Fruit fly (Drosophila melanogaster) whole organism, embryonic: ENCODE results near the gene CG6420.

Experiments used
- Abd-B ChIP-seq: fragments of 200-800 bp; sonication (Bioruptor generic); optimal IDR thresholded peaks from 2 replicates; lab custom pipeline; 2018; ENCODE audit warnings: missing biosample characterization, mild to moderate bottlenecking, missing genetic modification characterization, moderate library complexity
- Antp ChIP-seq: fragments of 200-800 bp; sonication (Bioruptor generic); optimal IDR thresholded peaks from 3 replicates; lab custom pipeline; 2016; ENCODE audit warnings: missing biosample characterization, missing genetic modification characterization
- CG10274 ChIP-seq: fragments of 200-800 bp; sonication (Bioruptor generic); optimal IDR thresholded peaks from 3 replicates; lab custom pipeline; 2017; ENCODE audit warnings: missing biosample characterization, mild to moderate bottlenecking, missing genetic modification characterization
- CG12155 ChIP-seq: fragments of 200-800 bp; sonication (Bioruptor generic); optimal IDR thresholded peaks from 3 replicates; lab custom pipeline; 2016; ENCODE audit warnings: missing biosample characterization, missing genetic modification characterization
- CG12659 ChIP-seq: fragments of 200-800 bp; sonication (Bioruptor generic); optimal IDR thresholded peaks from 3 replicates; lab custom pipeline; 2017; ENCODE audit warnings: mild to moderate bottlenecking, missing biosample characterization, missing genetic modification reagents, missing genetic modification characterization
- CG12744 ChIP-seq: fragments of 200-800 bp; sonication (Bioruptor generic); optimal IDR thresholded peaks from 2 replicates; lab custom pipeline; 2016; ENCODE audit warnings: missing biosample characterization, missing genetic modification characterization
- CG13287 ChIP-seq: fragments of 200-800 bp; sonication (Bioruptor generic); IDR thresholded peaks from 2 replicates; pipeline ENCODE4 v1.3.6; 2022; ENCODE audit warnings: missing biosample characterization, missing genetic modification characterization; ENCODE audit not compliant: partially characterized antibody
- CG14050 ChIP-seq: fragments of 200-800 bp; sonication (Bioruptor generic); IDR thresholded peaks from 3 replicates; pipeline ENCODE4 v1.3.6; 2022; ENCODE audit warnings: missing biosample characterization, missing genetic modification characterization
- CG14667 ChIP-seq: fragments of 200-800 bp; sonication (Bioruptor generic); IDR thresholded peaks from 2 replicates; pipeline ENCODE4 v1.3.6; 2022; ENCODE audit warnings: missing biosample characterization, missing genetic modification characterization
- CG14710 ChIP-seq: fragments of 200-800 bp; sonication (Bioruptor generic); optimal IDR thresholded peaks from 3 replicates; lab custom pipeline; 2019; ENCODE audit warnings: missing biosample characterization, mild to moderate bottlenecking, missing genetic modification characterization, moderate library complexity
- CG15073 ChIP-seq: fragments of 200-800 bp; sonication (Bioruptor generic); optimal IDR thresholded peaks from 2 replicates; lab custom pipeline; 2016; ENCODE audit warnings: missing biosample characterization, missing genetic modification characterization
- CG16779 ChIP-seq: fragments of 200-800 bp; sonication (Bioruptor generic); IDR thresholded peaks from 2 replicates; pipeline ENCODE4 v1.3.6; 2022; ENCODE audit warnings: missing biosample characterization, missing genetic modification characterization
- CG17385 ChIP-seq: fragments of 200-800 bp; sonication (Bioruptor generic); optimal IDR thresholded peaks from 3 replicates; lab custom pipeline; 2018; ENCODE audit warnings: missing biosample characterization, mild to moderate bottlenecking, missing genetic modification characterization
- CG17829 ChIP-seq: fragments of 200-800 bp; optimal IDR thresholded peaks from 2 replicates; lab custom pipeline; 2019; ENCODE audit warnings: missing biosample characterization, mild to moderate bottlenecking, missing genetic modification characterization, moderate library complexity
- CG18599 ChIP-seq: fragments of 200-800 bp; sonication (Bioruptor generic); optimal IDR thresholded peaks from 3 replicates; lab custom pipeline; 2017; ENCODE audit warnings: missing biosample characterization, missing genetic modification characterization, mild to moderate bottlenecking, moderate library complexity, missing genetic modification reagents
- CG2129 ChIP-seq: fragments of 200-800 bp; sonication (Bioruptor generic); IDR thresholded peaks from 2 replicates; pipeline ENCODE4 v1.3.6; 2022; ENCODE audit warnings: missing biosample characterization, missing genetic modification characterization; ENCODE audit not compliant: partially characterized antibody
- CG3726 ChIP-seq: fragments of 200-800 bp; sonication (Bioruptor generic); IDR thresholded peaks from 3 replicates; pipeline ENCODE4, ENCODE4 v1.3.6; 2022; ENCODE audit warnings: missing biosample characterization, missing genetic modification characterization
- CG3838 ChIP-seq: fragments of 200-800 bp; sonication (Bioruptor generic); optimal IDR thresholded peaks from 3 replicates; lab custom pipeline; 2016; ENCODE audit warnings: missing biosample characterization, missing genetic modification characterization
- CG4328 ChIP-seq: fragments of 200-800 bp; sonication (Bioruptor generic); optimal IDR thresholded peaks from 3 replicates; lab custom pipeline; 2017; ENCODE audit warnings: missing biosample characterization, missing genetic modification reagents, missing genetic modification characterization
- CG6689 ChIP-seq: fragments of 200-800 bp; sonication (Bioruptor generic); IDR thresholded peaks from 2 replicates; pipeline ENCODE4 v1.3.6; 2022; ENCODE audit warnings: missing biosample characterization, missing genetic modification characterization
- CG6791 ChIP-seq: fragments of 200-800 bp; sonication (Bioruptor generic); IDR thresholded peaks from 3 replicates; pipeline ENCODE4 v1.3.6; 2022; ENCODE audit warnings: missing biosample characterization, missing genetic modification characterization; ENCODE audit not compliant: partially characterized antibody
- CG7839 ChIP-seq: fragments of 200-800 bp; sonication (Bioruptor generic); optimal IDR thresholded peaks from 3 replicates; lab custom pipeline; 2018; ENCODE audit warnings: missing biosample characterization, mild to moderate bottlenecking, missing genetic modification characterization, moderate library complexity
- CG9437 ChIP-seq: fragments of 200-800 bp; sonication (Bioruptor generic); optimal IDR thresholded peaks from 2 replicates; lab custom pipeline; 2018; ENCODE audit warnings: missing biosample characterization, mild to moderate bottlenecking, missing genetic modification characterization
- CG9817 ChIP-seq: fragments of 200-800 bp; sonication (Bioruptor generic); optimal IDR thresholded peaks from 2 replicates; lab custom pipeline; 2018; ENCODE audit warnings: missing biosample characterization, mild to moderate bottlenecking, missing genetic modification characterization, moderate library complexity
- CG9932 ChIP-seq: fragments of 200-800 bp; sonication (Bioruptor generic); IDR thresholded peaks from 2 replicates; pipeline ENCODE4 v1.3.6; 2022; ENCODE audit warnings: missing biosample characterization, missing genetic modification characterization
- Camta ChIP-seq: fragments of 200-800 bp; sonication (Bioruptor generic); optimal IDR thresholded peaks from 2 replicates; lab custom pipeline; 2016; ENCODE audit warnings: missing biosample characterization, missing genetic modification characterization
- CkIIα-i1 ChIP-seq: fragments of 200-800 bp; sonication (Bioruptor generic); IDR thresholded peaks from 2 replicates; pipeline ENCODE4 v1.3.6; 2022; ENCODE audit warnings: missing biosample characterization, missing genetic modification characterization
- D19B ChIP-seq: fragments of 200-800 bp; sonication (Bioruptor generic); optimal IDR thresholded peaks from 2 replicates; lab custom pipeline; 2017; ENCODE audit warnings: missing biosample characterization, mild to moderate bottlenecking, missing genetic modification characterization
- Dbx ChIP-seq: fragments of 200-800 bp; sonication (Bioruptor generic); IDR thresholded peaks from 3 replicates; pipeline ENCODE4 v1.3.6; 2022; ENCODE audit warnings: missing biosample characterization, missing genetic modification characterization
- Deaf1 ChIP-seq: fragments of 200-800 bp; optimal IDR thresholded peaks from 3 replicates; lab custom pipeline; 2019; ENCODE audit warnings: missing biosample characterization, mild to moderate bottlenecking, missing genetic modification characterization, moderate library complexity
- Doc2 ChIP-seq: fragments of 200-800 bp; sonication (Bioruptor generic); IDR thresholded peaks from 2 replicates; pipeline ENCODE4 v1.3.6; 2022; ENCODE audit warnings: missing biosample characterization, missing genetic modification characterization
- Ets65A ChIP-seq: fragments of 200-800 bp; sonication (Bioruptor generic); peaks from one replicate; lab custom pipeline; 2016; ENCODE audit warnings: missing biosample characterization, missing genetic modification characterization
- Fer3 ChIP-seq: fragments of 200-800 bp; sonication (Bioruptor generic); optimal IDR thresholded peaks from 2 replicates; lab custom pipeline; 2018; ENCODE audit warnings: missing biosample characterization, mild to moderate bottlenecking, missing genetic modification characterization, moderate library complexity
- H2.0 ChIP-seq: fragments of 200-800 bp; sonication (Bioruptor generic); IDR thresholded peaks from 2 replicates; pipeline ENCODE4 v1.3.6; 2022; ENCODE audit warnings: missing biosample characterization, missing genetic modification characterization
- Hmr ChIP-seq: fragments of 200-800 bp; sonication (Bioruptor generic); optimal IDR thresholded peaks from 3 replicates; lab custom pipeline; 2017; ENCODE audit warnings: mild to moderate bottlenecking, missing biosample characterization, missing genetic modification reagents, missing genetic modification characterization
- Lpt ChIP-seq: fragments of >200 bp; optimal IDR thresholded peaks from 2 replicates; lab custom pipeline; 2018; ENCODE audit warnings: missing biosample characterization, missing genetic modification characterization
- Med ChIP-seq: fragments of 200-800 bp; sonication (Bioruptor generic); peaks from one replicate; lab custom pipeline; 2016; ENCODE audit warnings: missing biosample characterization, missing genetic modification characterization, mild to moderate bottlenecking, inconsistent platforms, moderate library complexity
- Oli ChIP-seq: fragments of 200-800 bp; sonication (Bioruptor generic); optimal IDR thresholded peaks from 2 replicates; lab custom pipeline; 2018; ENCODE audit warnings: missing biosample characterization, mild to moderate bottlenecking, missing genetic modification characterization, moderate library complexity
- bab2 ChIP-seq: fragments of 200-800 bp; sonication (Bioruptor generic); optimal IDR thresholded peaks from 2 replicates; lab custom pipeline; 2016; ENCODE audit warnings: missing biosample characterization, missing genetic modification characterization
- caup ChIP-seq: fragments of 200-800 bp; sonication (Bioruptor generic); optimal IDR thresholded peaks from 3 replicates; lab custom pipeline; 2017; ENCODE audit warnings: missing biosample characterization, mild to moderate bottlenecking, missing genetic modification characterization, moderate library complexity; ENCODE audit not compliant: severe bottlenecking
- danr ChIP-seq: fragments of 200-800 bp; sonication (Bioruptor generic); IDR thresholded peaks from 2 replicates; pipeline ENCODE4 v1.3.6; 2022; ENCODE audit warnings: missing biosample characterization, missing genetic modification characterization
- hkb ChIP-seq, 2 experiments: fragments of 200-800 bp in 1 of 2; fragments of >200 bp in 1 of 2; sonication (Bioruptor generic) in 1 of 2; IDR thresholded peaks in 1 of 2; optimal IDR thresholded peaks in 1 of 2; 2 replicates each; pipeline versions ENCODE4 v1.3.6 to Lab custom; 2017 to 2022; ENCODE audit warnings: missing biosample characterization in 1 of 2, missing genetic modification characterization in 1 of 2
- insv ChIP-seq, 2 experiments: fragments of 200-800 bp; sonication (Bioruptor generic); optimal IDR thresholded peaks; 3 replicates each; lab custom pipeline; 2016 to 2018; ENCODE audit warnings: missing biosample characterization in 2 of 2, missing genetic modification characterization in 2 of 2
- lov ChIP-seq, 2 experiments: fragments of 200-800 bp in 1 of 2; fragments of >200 bp in 1 of 2; sonication (Bioruptor generic) in 1 of 2; IDR thresholded peaks in 1 of 2; optimal IDR thresholded peaks in 1 of 2; 2 replicates in 1 of 2; 3 replicates in 1 of 2; pipeline versions ENCODE4 v1.3.6 to Lab custom; 2017 to 2022; ENCODE audit warnings: missing biosample characterization in 1 of 2, missing genetic modification characterization in 1 of 2
- sisA ChIP-seq: fragments of 200-800 bp; sonication (Bioruptor generic); IDR thresholded peaks from 2 replicates; pipeline ENCODE4 v1.3.6; 2022; ENCODE audit warnings: missing biosample characterization, missing genetic modification characterization
- tll ChIP-seq, 2 experiments: fragments of 200-800 bp in 1 of 2; fragments of >200 bp in 1 of 2; sonication (Bioruptor generic) in 1 of 2; optimal IDR thresholded peaks; 2 replicates each; lab custom pipeline; 2017 to 2019; ENCODE audit warnings: missing biosample characterization in 2 of 2, missing genetic modification characterization in 2 of 2, mild to moderate bottlenecking in 1 of 2, moderate library complexity in 1 of 2
- trh ChIP-seq: fragments of 200-800 bp; sonication (Bioruptor generic); optimal IDR thresholded peaks from 2 replicates; lab custom pipeline; 2016; ENCODE audit warnings: missing biosample characterization, missing genetic modification characterization
- wek ChIP-seq: fragments of 200-800 bp; sonication (Bioruptor generic); optimal IDR thresholded peaks from 3 replicates; lab custom pipeline; 2018; ENCODE audit warnings: missing biosample characterization, mild to moderate bottlenecking, missing genetic modification characterization, moderate library complexity
- zfh2 ChIP-seq: fragments of 200-800 bp; sonication (Bioruptor generic); optimal IDR thresholded peaks from 2 replicates; lab custom pipeline; 2016; ENCODE audit warnings: missing biosample characterization, missing genetic modification characterization

The CG6420 gene

DNA sequence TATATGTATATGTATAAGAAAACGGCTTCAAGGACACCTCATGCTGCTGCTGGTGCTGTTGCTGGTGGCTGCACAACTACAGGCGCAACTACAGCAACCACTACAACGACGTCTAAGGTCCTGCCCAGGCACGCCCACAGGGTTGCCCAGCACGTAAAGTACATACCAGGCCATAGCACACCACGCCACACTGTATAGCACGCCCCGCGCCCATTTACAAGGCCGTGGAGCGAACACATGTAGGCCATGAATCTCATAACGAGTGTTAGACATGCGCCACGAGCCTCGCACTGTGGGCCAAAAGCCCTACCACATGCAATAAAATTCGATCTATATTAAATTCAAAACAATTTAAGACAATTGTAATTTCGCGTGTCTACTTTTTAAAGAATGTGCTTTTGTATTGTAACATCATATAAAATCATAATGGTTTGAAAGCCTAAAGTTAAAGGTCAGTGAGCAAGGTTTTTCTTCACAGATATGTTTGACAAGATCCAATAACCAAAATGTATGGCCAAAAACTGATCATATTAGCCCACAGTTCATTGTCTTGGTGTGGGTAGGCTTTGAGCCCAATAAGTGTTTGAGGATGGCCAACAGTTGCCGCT lies 53.4 kb downstream of the CG6420 start (continued):
- no peak for TF ChIP-seq Antp (GFP tag; lab: Kevin White, UChicago)
- TF ChIP-seq Oli (tag; lab: Kevin White, UChicago), result no peak
- TF ChIP-seq CG17829, result no peak
- TF ChIP-seq CG14667 (GFP tag; lab: Robert Waterston, UW), result no peak
- no peak for TF ChIP-seq trh (GFP tag; lab: Kevin White, UChicago)
- TF ChIP-seq CG16779, result no peak
- no peak for TF ChIP-seq H2.0 (GFP tag; lab: Robert Waterston, UW)
- TF ChIP-seq tll (GFP tag; optimal IDR thresholded peaks at IDR 0.05; lab: Kevin White, UChicago), result no peak
- TF ChIP-seq Lpt (GFP tag; lab: Kevin White, UChicago), result no peak
- no peak for TF ChIP-seq D19B (GFP tag; lab: Kevin White, UChicago)
- TF ChIP-seq hkb (optimal IDR thresholded peaks at IDR 0.05; lab: Kevin White, UChicago), result no peak
- no peak for TF ChIP-seq hkb (GFP tag; IDR thresholded peaks at IDR 0.05; lab: Robert Waterston, UW)
- no peak for TF ChIP-seq CG14710 (tag; lab: Kevin White, UChicago)
- no peak for TF ChIP-seq Abd-B (GFP tag; lab: Kevin White, UChicago)
- no peak for TF ChIP-seq CG14050
- peak; percentile 59 for TF ChIP-seq Ets65A (GFP tag; lab: Kevin White, UChicago)
- TF ChIP-seq CG6791 (GFP tag; lab: Robert Waterston, UW), result no peak
- no peak for TF ChIP-seq CG3838 (GFP tag; lab: Kevin White, UChicago)
- TF ChIP-seq Med, result peak; percentile 80
- TF ChIP-seq lov (optimal IDR thresholded peaks at IDR 0.05; lab: Kevin White, UChicago), result no peak
- no peak for TF ChIP-seq lov (GFP tag; IDR thresholded peaks at IDR 0.05; lab: Robert Waterston, UW)
- TF ChIP-seq caup (GFP tag; lab: Kevin White, UChicago), result peak; percentile 11
- TF ChIP-seq sisA (GFP tag; lab: Robert Waterston, UW), result no peak
- TF ChIP-seq CG2129, result no peak
- TF ChIP-seq Dbx, result 0 out of 3 replicates have a peak, but pooled peaks have one; percentile 30
- TF ChIP-seq CG9437 (GFP tag; lab: Kevin White, UChicago), result no peak
- TF ChIP-seq CkIIα-i1 (GFP tag; lab: Robert Waterston, UW), result no peak
- no peak for TF ChIP-seq Camta (GFP tag; lab: Kevin White, UChicago)
- TF ChIP-seq CG3726 (GFP tag; lab: Robert Waterston, UW), result no peak
- TF ChIP-seq CG18599 (GFP tag; lab: Kevin White, UChicago), result peak; percentile 73
- TF ChIP-seq CG15073 (GFP tag; lab: Kevin White, UChicago), result no peak
- no peak for TF ChIP-seq bab2 (GFP tag; lab: Kevin White, UChicago)
- no peak for TF ChIP-seq CG10274 (GFP tag; lab: Kevin White, UChicago)
- no peak for TF ChIP-seq danr (GFP tag; lab: Robert Waterston, UW)
- no peak for TF ChIP-seq CG12744
- TF ChIP-seq CG13287 (GFP tag; lab: Robert Waterston, UW), result no peak
- TF ChIP-seq insv (GFP tag; optimal IDR thresholded peaks at IDR 0.05; lab: Kevin White, UChicago), result no peak
- TF ChIP-seq CG9817, result peak; percentile 6
- no peak for TF ChIP-seq CG12155 (GFP tag; lab: Kevin White, UChicago)
- TF ChIP-seq CG7839 (tag; lab: Kevin White, UChicago), result peak; percentile 39
- no peak for TF ChIP-seq Doc2 (GFP tag; lab: Robert Waterston, UW)
- TF ChIP-seq CG6689 (GFP tag; lab: Robert Waterston, UW), result no peak
- no peak for TF ChIP-seq CG12659 (GFP tag; lab: Kevin White, UChicago)
- no peak for TF ChIP-seq CG9932 (GFP tag; lab: Robert Waterston, UW)
- TF ChIP-seq Hmr (GFP tag; lab: Kevin White, UChicago), result peak; percentile 53
- TF ChIP-seq Deaf1 (tag; lab: Kevin White, UChicago), result peak; percentile 6
- TF ChIP-seq CG4328 (GFP tag; lab: Kevin White, UChicago), result no peak
- no peak for TF ChIP-seq wek (GFP tag; lab: Kevin White, UChicago)
- TF ChIP-seq zfh2, result no peak
- TF ChIP-seq Fer3 (tag; lab: Kevin White, UChicago), result peak; percentile 13
- TF ChIP-seq CG17385 (GFP tag; lab: Kevin White, UChicago), result no peak
